Fruit fly (Drosophila melanogaster): ENCODE results near the gene mtgo.

dm6 chr2L:16703008-16703510 lies 158.2 kb downstream of the mtgo start:
- TF ChIP-seq fru (GFP tag; optimal IDR thresholded peaks at IDR 0.05) (no peak), usp (GFP tag; optimal IDR thresholded peaks at IDR 0.05) (no peak), foxo (GFP tag; optimal IDR thresholded peaks at IDR 0.05) (no peak), Rel (GFP tag; optimal IDR thresholded peaks at IDR 0.05) (no peak), Rel (tag; optimal IDR thresholded peaks at IDR 0.05) (no peak)

Measured in whole organism, wandering third instar larva.